Fruit fly (Drosophila melanogaster) whole organism, embryonic: ENCODE results near the gene Vm26Aa.

ENCODE experiments used
- CG10147 ChIP-seq: fragments of 200-800 bp; sonication (Bioruptor generic); optimal IDR thresholded peaks from 2 replicates; lab custom pipeline; 2019; ENCODE audit warnings: missing biosample characterization, mild to moderate bottlenecking, missing genetic modification characterization, moderate library complexity
- CG1024 ChIP-seq: fragments of 200-800 bp; sonication (Bioruptor generic); IDR thresholded peaks from 2 replicates; pipeline ENCODE4 v1.3.6; 2022; ENCODE audit warnings: missing biosample characterization, missing genetic modification characterization
- CG11504 ChIP-seq: fragments of 200-800 bp; sonication (Bioruptor generic); optimal IDR thresholded peaks from 3 replicates; lab custom pipeline; 2019; ENCODE audit warnings: missing biosample characterization, mild to moderate bottlenecking, missing genetic modification characterization, moderate library complexity
- CG11695 ChIP-seq: fragments of 200-800 bp; sonication (Bioruptor generic); IDR thresholded peaks from 3 replicates; pipeline ENCODE4 v1.3.6; 2022; ENCODE audit warnings: missing biosample characterization, missing genetic modification characterization
- CG11696 ChIP-seq: fragments of 200-800 bp; sonication (Bioruptor generic); IDR thresholded peaks from 2 replicates; pipeline ENCODE4 v1.3.6; 2022; ENCODE audit warnings: missing biosample characterization, missing genetic modification characterization
- CG12299 ChIP-seq: fragments of 200-800 bp; sonication (Bioruptor generic); optimal IDR thresholded peaks from 2 replicates; lab custom pipeline; 2018; ENCODE audit warnings: missing biosample characterization, mild to moderate bottlenecking, missing genetic modification characterization
- CG13624 ChIP-seq: fragments of 200-800 bp; sonication (Bioruptor generic); optimal IDR thresholded peaks from 2 replicates; lab custom pipeline; 2016; ENCODE audit warnings: missing biosample characterization, missing genetic modification characterization
- CG14441 ChIP-seq: fragments of 200-800 bp; sonication (Bioruptor generic); IDR thresholded peaks from 2 replicates; pipeline ENCODE4 v1.3.6; 2022; ENCODE audit warnings: missing biosample characterization, missing genetic modification characterization
- CG1647 ChIP-seq: fragments of 200-800 bp; sonication (Bioruptor generic); optimal IDR thresholded peaks from 3 replicates; lab custom pipeline; 2016; ENCODE audit warnings: missing biosample characterization, missing genetic modification characterization
- CG1832 ChIP-seq: fragments of 200-800 bp; sonication (Bioruptor generic); optimal IDR thresholded peaks from 2 replicates; lab custom pipeline; 2017; ENCODE audit warnings: missing biosample characterization, mild to moderate bottlenecking, missing genetic modification characterization, inconsistent platforms
- CG18476 ChIP-seq: fragments of 200-800 bp; sonication (Bioruptor generic); optimal IDR thresholded peaks from 2 replicates; lab custom pipeline; 2016; ENCODE audit warnings: missing biosample characterization, mild to moderate bottlenecking, missing genetic modification characterization
- CG32767 ChIP-seq: fragments of 200-800 bp; sonication (Bioruptor generic); IDR thresholded peaks from 2 replicates; pipeline ENCODE4 v1.3.6; 2022; ENCODE audit warnings: missing biosample characterization, missing genetic modification characterization
- CG3407 ChIP-seq: fragments of 200-800 bp; sonication (Bioruptor generic); optimal IDR thresholded peaks from 2 replicates; lab custom pipeline; 2018; ENCODE audit warnings: missing biosample characterization, mild to moderate bottlenecking, missing genetic modification characterization
- CG3726 ChIP-seq: fragments of 200-800 bp; sonication (Bioruptor generic); IDR thresholded peaks from 3 replicates; pipeline ENCODE4, ENCODE4 v1.3.6; 2022; ENCODE audit warnings: missing biosample characterization, missing genetic modification characterization
- CG42726 ChIP-seq: fragments of 200-800 bp; sonication (Bioruptor generic); IDR thresholded peaks from 2 replicates; pipeline ENCODE4 v1.3.6; 2022; ENCODE audit warnings: missing biosample characterization, missing genetic modification characterization; ENCODE audit not compliant: partially characterized antibody
- CG43689 ChIP-seq: fragments of 200-800 bp; sonication (Bioruptor generic); IDR thresholded peaks from 2 replicates; pipeline ENCODE4 v1.3.6; 2022; ENCODE audit warnings: missing biosample characterization, missing genetic modification characterization
- CG4404 ChIP-seq: fragments of 200-800 bp; sonication (Bioruptor generic); IDR thresholded peaks from 2 replicates; pipeline ENCODE4 v1.3.6; 2022; ENCODE audit warnings: missing biosample characterization, missing genetic modification characterization
- CG6654 ChIP-seq: fragments of 200-800 bp; sonication (Bioruptor generic); optimal IDR thresholded peaks from 2 replicates; lab custom pipeline; 2017; ENCODE audit warnings: missing biosample characterization, mild to moderate bottlenecking, missing genetic modification characterization
- CG7928 ChIP-seq: fragments of 200-800 bp; sonication (Bioruptor generic); optimal IDR thresholded peaks from 2 replicates; lab custom pipeline; 2017; ENCODE audit warnings: missing biosample characterization, mild to moderate bottlenecking, missing genetic modification characterization
- CG8359 ChIP-seq: fragments of 200-800 bp; sonication (Bioruptor generic); optimal IDR thresholded peaks from 2 replicates; lab custom pipeline; 2017; ENCODE audit warnings: missing biosample characterization, mild to moderate bottlenecking, missing genetic modification characterization, borderline replicate concordance
- CG9876 ChIP-seq: fragments of 200-800 bp; sonication (Bioruptor generic); optimal IDR thresholded peaks from 2 replicates; lab custom pipeline; 2016; ENCODE audit warnings: missing biosample characterization, missing genetic modification characterization
- CHES-1-like ChIP-seq: fragments of 200-800 bp; sonication (Bioruptor generic); optimal IDR thresholded peaks from 2 replicates; lab custom pipeline; 2016; ENCODE audit warnings: missing biosample characterization, missing genetic modification characterization
- Deaf1 ChIP-seq: fragments of 200-800 bp; optimal IDR thresholded peaks from 3 replicates; lab custom pipeline; 2019; ENCODE audit warnings: missing biosample characterization, mild to moderate bottlenecking, missing genetic modification characterization, moderate library complexity
- Dp ChIP-seq: fragments of 200-800 bp; sonication (Bioruptor generic); optimal IDR thresholded peaks from 2 replicates; lab custom pipeline; 2018; ENCODE audit warnings: missing biosample characterization, mild to moderate bottlenecking, missing genetic modification characterization, moderate library complexity
- Elba2 ChIP-seq: fragments of 200-800 bp; sonication (Bioruptor generic); optimal IDR thresholded peaks from 3 replicates; lab custom pipeline; 2016; ENCODE audit warnings: missing biosample characterization, missing genetic modification characterization
- HLHmδ ChIP-seq: fragments of 200-800 bp; sonication (Bioruptor generic); optimal IDR thresholded peaks from 2 replicates; lab custom pipeline; 2018; ENCODE audit warnings: missing biosample characterization, mild to moderate bottlenecking, missing genetic modification characterization, moderate library complexity
- Hand ChIP-seq: fragments of 200-800 bp; sonication (Bioruptor generic); optimal IDR thresholded peaks from 2 replicates; lab custom pipeline; 2017; ENCODE audit warnings: mild to moderate bottlenecking, missing biosample characterization, missing genetic modification reagents, missing genetic modification characterization
- Hr51 ChIP-seq, 2 experiments: fragments of 200-800 bp; sonication (Bioruptor generic); optimal IDR thresholded peaks; 2 replicates in 1 of 2; 3 replicates in 1 of 2; lab custom pipeline; 2016 to 2018; ENCODE audit warnings: missing biosample characterization in 2 of 2, missing genetic modification characterization in 2 of 2, mild to moderate bottlenecking in 1 of 2, moderate library complexity in 1 of 2
- Hr78 ChIP-seq, 2 experiments: fragments of 200-800 bp in 1 of 2; fragments of >200 bp in 1 of 2; sonication (Bioruptor generic) in 1 of 2; optimal IDR thresholded peaks; 2 replicates each; lab custom pipeline; 2017 to 2019; ENCODE audit warnings: missing biosample characterization in 2 of 2, missing genetic modification characterization in 2 of 2, mild to moderate bottlenecking in 1 of 2, moderate library complexity in 1 of 2
- MESR4 ChIP-seq: fragments of 200-800 bp; sonication (Bioruptor generic); optimal IDR thresholded peaks from 2 replicates; lab custom pipeline; 2018; ENCODE audit warnings: missing biosample characterization, mild to moderate bottlenecking, missing genetic modification characterization, moderate library complexity
- Mad ChIP-seq: fragments of 200-800 bp; sonication (Bioruptor generic); optimal IDR thresholded peaks from 2 replicates; lab custom pipeline; 2016; ENCODE audit warnings: missing biosample characterization, missing genetic modification characterization
- Nf-YC ChIP-seq: fragments of 200-800 bp; optimal IDR thresholded peaks from 3 replicates; lab custom pipeline; 2019; ENCODE audit warnings: missing biosample characterization, mild to moderate bottlenecking, missing genetic modification characterization, moderate library complexity
- Opbp ChIP-seq: fragments of 200-800 bp; sonication (Bioruptor generic); IDR thresholded peaks from 3 replicates; pipeline ENCODE4 v1.3.6; 2022; ENCODE audit warnings: missing biosample characterization, missing genetic modification characterization; ENCODE audit not compliant: partially characterized antibody
- Stat92E ChIP-seq, 3 experiments: fragments of >200 bp in 2 of 3; fragments of 200-800 bp in 1 of 3; sonication (Bioruptor generic) in 1 of 3; optimal IDR thresholded peaks; 2 replicates each; lab custom pipeline; 2017 to 2019; ENCODE audit warnings: missing biosample characterization in 3 of 3, missing genetic modification characterization in 3 of 3, mild to moderate bottlenecking in 1 of 3, moderate library complexity in 1 of 3
- Tbp ChIP-seq: fragments of >200 bp; optimal IDR thresholded peaks from 2 replicates; lab custom pipeline; 2018; ENCODE audit warnings: missing biosample characterization, missing genetic modification characterization
- abd-A ChIP-seq: fragments of 200-800 bp; sonication (Bioruptor generic); optimal IDR thresholded peaks from 3 replicates; lab custom pipeline; 2019; ENCODE audit warnings: missing biosample characterization, mild to moderate bottlenecking, missing genetic modification characterization, moderate library complexity
- ash1 ChIP-seq: fragments of 200-800 bp; sonication (Bioruptor generic); optimal IDR thresholded peaks from 2 replicates; lab custom pipeline; 2018; ENCODE audit warnings: missing biosample characterization, mild to moderate bottlenecking, missing genetic modification characterization
- ato ChIP-seq: fragments of 200-800 bp; sonication (Bioruptor generic); IDR thresholded peaks from 2 replicates; pipeline ENCODE4 v1.3.6; 2022; ENCODE audit warnings: missing biosample characterization, missing genetic modification characterization; ENCODE audit not compliant: partially characterized antibody
- bsh ChIP-seq, 2 experiments: fragments of 200-800 bp; sonication (Bioruptor generic); optimal IDR thresholded peaks; 2 replicates each; lab custom pipeline; 2017 to 2018; ENCODE audit warnings: mild to moderate bottlenecking in 2 of 2, missing biosample characterization in 2 of 2, missing genetic modification characterization in 2 of 2, moderate library complexity in 1 of 2
- crp ChIP-seq, 2 experiments: fragments of 200-800 bp; sonication (Bioruptor generic); optimal IDR thresholded peaks; 2 replicates in 1 of 2; 3 replicates in 1 of 2; lab custom pipeline; 2017; ENCODE audit warnings: missing biosample characterization in 2 of 2, missing genetic modification characterization in 2 of 2, mild to moderate bottlenecking in 1 of 2, moderate library complexity in 1 of 2
- cwo ChIP-seq: fragments of 200-800 bp; sonication (Bioruptor generic); optimal IDR thresholded peaks from 3 replicates; lab custom pipeline; 2017; ENCODE audit warnings: missing biosample characterization, missing genetic modification characterization, mild to moderate bottlenecking, moderate library complexity, missing genetic modification reagents
- dmrt99B ChIP-seq: fragments of 200-800 bp; sonication (Bioruptor generic); optimal IDR thresholded peaks from 2 replicates; lab custom pipeline; 2018; ENCODE audit warnings: missing biosample characterization, mild to moderate bottlenecking, missing genetic modification characterization, moderate library complexity
- ewg ChIP-seq: fragments of 200-800 bp; sonication (Bioruptor generic); optimal IDR thresholded peaks from 3 replicates; lab custom pipeline; 2017; ENCODE audit warnings: mild to moderate bottlenecking, missing biosample characterization, missing genetic modification reagents, missing genetic modification characterization
- nerfin-1 ChIP-seq: fragments of 200-800 bp; sonication (Bioruptor generic); optimal IDR thresholded peaks from 3 replicates; lab custom pipeline; 2019; ENCODE audit warnings: missing biosample characterization, mild to moderate bottlenecking, missing genetic modification characterization, moderate library complexity
- slbo ChIP-seq: fragments of 200-800 bp; sonication (Bioruptor generic); IDR thresholded peaks from 2 replicates; pipeline ENCODE4 v1.3.6; 2022; ENCODE audit warnings: missing biosample characterization, missing genetic modification characterization
- tio ChIP-seq: fragments of 200-800 bp; sonication (Bioruptor generic); optimal IDR thresholded peaks from 2 replicates; lab custom pipeline; 2017; ENCODE audit warnings: missing biosample characterization, missing genetic modification characterization, inconsistent platforms
- vfl ChIP-seq: fragments of 200-800 bp; sonication (Bioruptor generic); optimal IDR thresholded peaks from 2 replicates; lab custom pipeline; 2016; ENCODE audit warnings: missing biosample characterization, missing genetic modification characterization
- zen ChIP-seq: fragments of 200-800 bp; sonication (Bioruptor generic); optimal IDR thresholded peaks from 3 replicates; lab custom pipeline; 2018; ENCODE audit warnings: missing biosample characterization, mild to moderate bottlenecking, missing genetic modification characterization, moderate library complexity

Gene Vm26Aa

dm6 chr2L:5997609-5998229 lies 37.6 kb upstream of the Vm26Aa start (continued):
- peak; percentile 72 for TF ChIP-seq nerfin-1
- TF ChIP-seq slbo (GFP tag; lab: Robert Waterston, UW), result no peak
- TF ChIP-seq tio, result no peak
- no peak for TF ChIP-seq Stat92E (GFP tag; optimal IDR thresholded peaks at IDR 0.05; lab: Kevin White, UChicago)
- TF ChIP-seq HLHmδ, result peak; percentile 68
- TF ChIP-seq CG1832 (GFP tag; lab: Kevin White, UChicago), result no peak
- no peak for TF ChIP-seq CG9876
- peak; percentile 52 for TF ChIP-seq CG32767
- no peak for TF ChIP-seq CG7928
- no peak for TF ChIP-seq Elba2 (GFP tag; lab: Kevin White, UChicago)
- peak; percentile 65 for TF ChIP-seq CG12299 (tag; lab: Kevin White, UChicago)
- peak; percentile 29 for TF ChIP-seq CG10147 (GFP tag; lab: Kevin White, UChicago)
- no peak for TF ChIP-seq CG1647
- no peak for TF ChIP-seq vfl (GFP tag; lab: Kevin White, UChicago)
- TF ChIP-seq Dp (GFP tag; lab: Kevin White, UChicago), result no peak
- TF ChIP-seq Nf-YC (tag; lab: Kevin White, UChicago), result peak; percentile 67
- TF ChIP-seq ato (GFP tag; lab: Robert Waterston, UW), result no peak
- TF ChIP-seq abd-A (tag; lab: Kevin White, UChicago), result no peak
- no peak for TF ChIP-seq CG4404 (GFP tag; lab: Robert Waterston, UW)
- no peak for TF ChIP-seq cwo (GFP tag; lab: Kevin White, UChicago)
- TF ChIP-seq CG8359 (GFP tag; lab: Kevin White, UChicago), result peak; percentile 73
- peak; percentile 51 for TF ChIP-seq CG3407 (GFP tag; lab: Kevin White, UChicago)
- TF ChIP-seq Hand (GFP tag; lab: Kevin White, UChicago), result no peak
- no peak for TF ChIP-seq ash1 (GFP tag; lab: Kevin White, UChicago)
- no peak for TF ChIP-seq CG11696 (GFP tag; lab: Robert Waterston, UW)
- no peak for TF ChIP-seq Hr78 (GFP tag; optimal IDR thresholded peaks at IDR 0.05; lab: Kevin White, UChicago)
- TF ChIP-seq CG1024, result no peak
- TF ChIP-seq CG3726 (GFP tag; lab: Robert Waterston, UW), result no peak
- TF ChIP-seq bsh (GFP tag; optimal IDR thresholded peaks at IDR 0.05; lab: Kevin White, UChicago), result peak; percentile 13 to 56
- TF ChIP-seq CHES-1-like (GFP tag; lab: Kevin White, UChicago), result no peak
- 0 out of 2 replicates have a peak, but pooled peaks have one; percentile 8 for TF ChIP-seq CG14441
- TF ChIP-seq CG13624, result peak; percentile 3
- peak; percentile 18 for TF ChIP-seq ewg (GFP tag; lab: Kevin White, UChicago)
- no peak for TF ChIP-seq dmrt99B (tag; lab: Kevin White, UChicago)
- TF ChIP-seq CG11695 (GFP tag; lab: Robert Waterston, UW), result 0 out of 3 replicates have a peak, but pooled peaks have one; percentile 48
- TF ChIP-seq CG6654 (GFP tag; lab: Kevin White, UChicago), result no peak
- no peak for TF ChIP-seq CG11504
- TF ChIP-seq MESR4 (GFP tag; lab: Kevin White, UChicago), result no peak
- no peak for TF ChIP-seq zen
- no peak for TF ChIP-seq Mad (GFP tag; lab: Kevin White, UChicago)
- no peak for TF ChIP-seq CG43689 (GFP tag; lab: Robert Waterston, UW)
- no peak for TF ChIP-seq Tbp (GFP tag; lab: Kevin White, UChicago)
- TF ChIP-seq Deaf1 (tag; lab: Kevin White, UChicago), result peak; percentile 37
- TF ChIP-seq crp (GFP tag; optimal IDR thresholded peaks at IDR 0.05; lab: Kevin White, UChicago), result peak in 1 of 2 experiments; percentile 32
- no peak for TF ChIP-seq Opbp (GFP tag; lab: Robert Waterston, UW)
- TF ChIP-seq Hr51 (GFP tag; optimal IDR thresholded peaks at IDR 0.05; lab: Kevin White, UChicago), result no peak
- no peak for TF ChIP-seq CG18476 (GFP tag; lab: Kevin White, UChicago)
- TF ChIP-seq CG42726 (GFP tag; lab: Robert Waterston, UW), result no peak
